Worm (Caenorhabditis elegans) whole organism, L4/young adult: Measurements from ENCODE around the gene hda-5.

ENCODE experiments used
- W03F9.2 ChIP-seq: fragments of 150-350 bp; optimal IDR thresholded peaks from 2 replicates; lab custom pipeline; 2014; ENCODE audit warnings: missing biosample characterization, missing genetic modification characterization
- dao-5 ChIP-seq: sonication (generic microtip); optimal IDR thresholded peaks from 2 replicates; lab custom pipeline; 2016; ENCODE audit warnings: missing genotype, missing genetic modification characterization, moderate library complexity, missing compliant biosample characterization
- him-1 ChIP-seq: sonication (generic microtip); optimal IDR thresholded peaks from 2 replicates; lab custom pipeline; 2016; ENCODE audit warnings: missing genotype, missing genetic modification reagents, missing genetic modification characterization, missing compliant biosample characterization

DNA sequence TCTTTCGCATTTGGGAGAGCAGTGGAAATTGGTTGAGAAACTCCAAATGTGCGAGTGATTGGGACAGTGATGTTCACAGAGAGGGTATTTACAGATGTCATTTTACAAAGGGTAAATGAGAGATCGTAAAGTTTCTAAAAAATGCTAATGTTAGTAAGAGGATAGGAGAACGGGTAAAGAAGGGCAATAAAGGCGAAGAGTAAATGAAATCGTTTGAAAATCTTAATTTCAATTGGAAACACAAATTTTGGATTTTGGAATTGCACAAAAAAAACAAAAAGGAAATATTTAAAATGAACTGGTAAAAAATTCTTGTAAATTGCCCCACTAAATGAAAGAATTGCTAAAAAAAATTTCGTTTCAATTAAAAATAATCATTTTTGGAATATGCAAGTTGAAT is 17.6 kb downstream of the hda-5 start, which contains the start of gene pap-3:
- no peak for TF ChIP-seq him-1 (tag; lab: Kevin White, UChicago)
- TF ChIP-seq W03F9.2 (tag; lab: Kevin White, UChicago), result no peak
- TF ChIP-seq dao-5 (tag; lab: Kevin White, UChicago), result no peak
